Fruit fly (Drosophila melanogaster): ENCODE results near the gene CG32533.

DNA sequence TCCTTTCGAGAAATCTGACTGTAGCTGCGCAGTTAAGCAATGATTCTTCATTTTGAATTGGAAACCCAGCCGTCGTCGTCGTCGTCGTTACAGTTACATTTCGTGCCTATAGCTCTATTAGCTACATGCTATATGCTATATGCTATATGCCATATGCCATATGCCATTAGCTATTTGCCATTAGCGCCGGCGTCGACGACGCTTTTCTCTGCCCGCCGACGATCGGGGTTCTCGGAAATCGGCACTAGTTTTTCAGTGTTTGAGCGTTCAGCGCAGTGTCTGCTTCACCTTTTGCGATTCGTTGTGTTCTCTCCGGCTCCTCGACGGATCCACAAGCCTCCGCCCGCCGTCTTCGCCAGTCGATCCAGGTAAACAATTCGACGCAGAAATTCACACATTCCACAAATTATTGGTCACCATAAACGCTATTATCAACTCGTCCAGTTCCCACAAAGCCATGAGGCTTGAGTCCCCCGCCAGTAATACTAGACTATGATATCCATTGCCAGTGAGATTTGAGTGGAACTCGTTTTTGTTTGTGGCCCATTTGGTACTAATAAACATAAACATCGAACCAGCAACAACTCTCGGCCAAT lies 25.1 kb upstream of the CG32533 start:
- TF ChIP-seq pan (optimal IDR thresholded peaks at IDR 0.05) (no peak), usp (GFP tag; optimal IDR thresholded peaks at IDR 0.05) (no peak), Dll (optimal IDR thresholded peaks at IDR 0.05) (no peak), CG8478 (optimal IDR thresholded peaks at IDR 0.05) (no peak), psq (optimal IDR thresholded peaks at IDR 0.05) (no peak)

Measured in whole organism.